Worm (Caenorhabditis elegans) whole organism, early embryonic: Measurements from ENCODE around the gene dkf-2.

Source experiments
- B0310.2 ChIP-seq: sonication (generic microtip); optimal IDR thresholded peaks from 2 replicates; lab custom pipeline; 2016; ENCODE audit warnings: mild to moderate bottlenecking, missing genetic modification characterization, missing compliant biosample characterization
- F13C5.2 ChIP-seq: sonication (generic microtip); optimal IDR thresholded peaks from 2 replicates; lab custom pipeline; 2017; ENCODE audit warnings: mild to moderate bottlenecking, missing genetic modification characterization, inconsistent platforms, missing compliant biosample characterization
- aly-1 ChIP-seq: sonication (generic microtip); optimal IDR thresholded peaks from 2 replicates; lab custom pipeline; 2016; ENCODE audit warnings: missing genetic modification characterization, missing compliant biosample characterization
- ama-1 ChIP-seq: fragments of 150-350 bp; optimal IDR thresholded peaks from 2 replicates; lab custom pipeline; 2014
- ceh-13 ChIP-seq: fragments of 200-800 bp; sonication (Bioruptor generic); optimal IDR thresholded peaks from 2 replicates; lab custom pipeline; 2018; ENCODE audit warnings: mild to moderate bottlenecking, missing genetic modification characterization, missing compliant biosample characterization
- ceh-36 ChIP-seq: sonication (generic microtip); optimal IDR thresholded peaks from 2 replicates; lab custom pipeline; 2016; ENCODE audit warnings: missing genetic modification characterization, inconsistent platforms, missing compliant biosample characterization
- ets-7 ChIP-seq: sonication (generic microtip); optimal IDR thresholded peaks from 2 replicates; lab custom pipeline; 2016; ENCODE audit warnings: missing genotype, missing genetic modification characterization, missing compliant biosample characterization
- flt-1 ChIP-seq: fragments of 200-800 bp; sonication (Bioruptor generic); IDR thresholded peaks from 2 replicates; pipeline ENCODE4 v1.3.6; 2022; ENCODE audit warnings: missing genetic modification characterization, missing compliant biosample characterization
- hmbx-1 ChIP-seq: sonication (generic microtip); optimal IDR thresholded peaks from 2 replicates; lab custom pipeline; 2016; ENCODE audit warnings: mild to moderate bottlenecking, missing genetic modification characterization, missing compliant biosample characterization
- hmg-4 ChIP-seq: fragments of 200-800 bp; sonication (Bioruptor generic); optimal IDR thresholded peaks from 2 replicates; lab custom pipeline; 2018; ENCODE audit warnings: mild to moderate bottlenecking, missing genetic modification characterization, missing compliant biosample characterization
- hnd-1 ChIP-seq: sonication (generic microtip); optimal IDR thresholded peaks from 2 replicates; lab custom pipeline; 2016; ENCODE audit warnings: missing genetic modification characterization, missing compliant biosample characterization
- pes-1 ChIP-seq: fragments of 200-800 bp; sonication (Bioruptor generic); IDR thresholded peaks from 2 replicates; pipeline ENCODE4 v1.3.6; 2022; ENCODE audit warnings: missing genetic modification reagents, missing genetic modification characterization, missing compliant biosample characterization
- scrt-1 ChIP-seq: fragments of 200-800 bp; sonication (Bioruptor generic); IDR thresholded peaks from 2 replicates; pipeline ENCODE4 v1.3.6; 2022; ENCODE audit warnings: missing genetic modification characterization, missing compliant biosample characterization
- sea-1 ChIP-seq: fragments of 200-800 bp; sonication (Bioruptor generic); conservative IDR thresholded peaks from 2 replicates; pipeline ENCODE4 v1.3.6; 2022; ENCODE audit warnings: missing genetic modification characterization, missing compliant biosample characterization
- tbx-11 ChIP-seq: fragments of 200-800 bp; sonication (Bioruptor generic); IDR thresholded peaks from 2 replicates; pipeline ENCODE4 v1.3.6; 2022; ENCODE audit warnings: missing genetic modification characterization, missing compliant biosample characterization
- tbx-37 ChIP-seq: fragments of 200-800 bp; sonication (Bioruptor generic); conservative IDR thresholded peaks from 2 replicates; pipeline ENCODE4 v1.3.6; 2022; ENCODE audit warnings: missing genetic modification reagents, missing genetic modification characterization, missing compliant biosample characterization
- tra-4 ChIP-seq: sonication (generic microtip); optimal IDR thresholded peaks from 2 replicates; lab custom pipeline; 2017; ENCODE audit warnings: missing genetic modification characterization, missing compliant biosample characterization

dkf-2 gene

ce11 chrV:16784806-16785205, 37.4 kb downstream of the dkf-2 start:
- TF ChIP-seq hmg-4 (GFP tag; lab: Kevin White, UChicago) (no peak), tbx-11 (GFP tag; lab: Robert Waterston, UW) (no peak), sea-1 (GFP tag; lab: Robert Waterston, UW) (no peak), ceh-13 (GFP tag; lab: Kevin White, UChicago) (no peak), hnd-1 (no peak), scrt-1 (GFP tag; lab: Robert Waterston, UW) (no peak), F13C5.2 (tag; lab: Kevin White, UChicago) (no peak), ets-7 (tag; lab: Kevin White, UChicago) (no peak), pes-1 (no peak), tbx-37 (GFP tag; lab: Robert Waterston, UW) (no peak), ceh-36 (tag; lab: Kevin White, UChicago) (no peak)

DNA sequence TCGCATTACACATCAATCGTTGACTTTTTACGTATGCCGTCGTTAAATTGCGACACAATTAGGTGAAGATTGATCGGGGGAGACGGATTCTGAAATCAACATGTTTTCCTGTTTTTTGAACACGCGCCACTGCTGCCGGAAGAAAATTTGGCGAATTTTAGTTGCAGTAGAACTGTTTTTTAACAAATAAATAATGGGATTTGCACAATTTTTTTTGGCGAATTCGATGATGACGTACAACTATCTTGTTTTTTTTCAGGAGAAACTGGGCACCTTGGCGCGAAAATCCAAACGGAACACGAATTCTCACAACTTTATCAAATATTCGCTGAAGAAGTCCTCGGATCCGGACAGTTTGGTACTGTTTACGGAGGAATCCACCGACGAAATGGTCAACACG, 38.6 kb downstream of the dkf-2 start:
- TF ChIP-seq tra-4 (tag; lab: Kevin White, UChicago) (no peak), aly-1 (tag; lab: Kevin White, UChicago) (no peak), hmg-4 (GFP tag; lab: Kevin White, UChicago) (no peak), scrt-1 (GFP tag; lab: Robert Waterston, UW) (no peak), ceh-36 (tag; lab: Kevin White, UChicago) (no peak), hmbx-1 (tag; lab: Kevin White, UChicago) (no peak), ets-7 (tag; lab: Kevin White, UChicago) (no peak), flt-1 (GFP tag; lab: Robert Waterston, UW) (no peak), tbx-11 (GFP tag; lab: Robert Waterston, UW) (no peak), pes-1 (no peak)

ce11 chrV:16788967-16789366, 41.5 kb downstream of the dkf-2 start, which contains the start of gene immt-2:
TSS of gene immt-2 (plus strand) at chrV:16789267.
- TF ChIP-seq sea-1 (GFP tag; lab: Robert Waterston, UW) (no peak), F13C5.2 (tag; lab: Kevin White, UChicago) (no peak), ceh-36 (tag; lab: Kevin White, UChicago) (no peak), tbx-11 (GFP tag; lab: Robert Waterston, UW) (no peak), tra-4 (tag; lab: Kevin White, UChicago) (no peak), pes-1 (no peak), ceh-13 (GFP tag; lab: Kevin White, UChicago) (no peak), ets-7 (tag; lab: Kevin White, UChicago) (no peak), hmg-4 (GFP tag; lab: Kevin White, UChicago) (no peak), hnd-1 (no peak), hmbx-1 (tag; lab: Kevin White, UChicago) (no peak), scrt-1 (GFP tag; lab: Robert Waterston, UW) (no peak), aly-1 (tag; lab: Kevin White, UChicago) (no peak), ama-1 (lab: Kevin White, UChicago) (no peak), tbx-37 (GFP tag; lab: Robert Waterston, UW) (no peak), B0310.2 (tag; lab: Kevin White, UChicago) (no peak), flt-1 (GFP tag; lab: Robert Waterston, UW) (no peak)

DNA sequence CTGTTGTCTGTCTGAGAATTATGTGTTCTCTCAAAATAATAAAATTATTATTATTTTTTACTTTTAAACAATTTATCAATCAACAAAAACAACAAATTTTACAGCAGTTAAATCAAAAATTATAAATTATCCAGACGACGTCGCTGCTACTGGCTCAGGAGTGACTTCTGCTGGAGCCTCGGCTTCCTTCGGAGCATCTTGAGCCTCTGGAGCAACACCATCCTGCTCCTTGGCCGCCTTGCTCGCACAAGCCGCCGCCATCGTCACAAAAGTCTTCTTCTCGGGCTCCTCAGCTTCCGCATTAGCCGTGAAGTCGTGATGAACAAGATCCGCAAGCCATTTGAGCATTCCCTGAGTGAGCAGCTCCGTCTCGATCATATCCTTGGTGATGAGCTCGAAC, 45.3 kb downstream of the dkf-2 start:
- no peak for TF ChIP-seq pes-1
- TF ChIP-seq hmbx-1 (tag; lab: Kevin White, UChicago): no peak
- no peak for TF ChIP-seq tbx-37 (GFP tag; lab: Robert Waterston, UW)
- TF ChIP-seq hnd-1: no peak
- no peak for TF ChIP-seq ets-7 (tag; lab: Kevin White, UChicago)
- TF ChIP-seq ama-1 (lab: Kevin White, UChicago): no peak
- no peak for TF ChIP-seq ceh-36 (tag; lab: Kevin White, UChicago)
- no peak for TF ChIP-seq B0310.2 (tag; lab: Kevin White, UChicago)
- TF ChIP-seq sea-1 (GFP tag; lab: Robert Waterston, UW): no peak
- no peak for TF ChIP-seq tbx-11 (GFP tag; lab: Robert Waterston, UW)
- no peak for TF ChIP-seq F13C5.2 (tag; lab: Kevin White, UChicago)
- TF ChIP-seq aly-1 (tag; lab: Kevin White, UChicago): no peak

- TF ChIP-seq hnd-1 (no peak), tbx-37 (GFP tag; lab: Robert Waterston, UW) (no peak), ama-1 (lab: Kevin White, UChicago) (no peak), sea-1 (GFP tag; lab: Robert Waterston, UW) (no peak)
Observed at ce11 chrV:16793312-16793711, 45.9 kb downstream of the dkf-2 start.

ce11 chrV:16794079-16794478, 46.7 kb downstream of the dkf-2 start:
- TF ChIP-seq hmbx-1 (tag; lab: Kevin White, UChicago): no peak
- TF ChIP-seq hnd-1: no peak
- TF ChIP-seq tra-4 (tag; lab: Kevin White, UChicago): no peak
- no peak for TF ChIP-seq sea-1 (GFP tag; lab: Robert Waterston, UW)
- no peak for TF ChIP-seq ceh-36 (tag; lab: Kevin White, UChicago)
- TF ChIP-seq pes-1: no peak
- TF ChIP-seq F13C5.2 (tag; lab: Kevin White, UChicago): no peak
- no peak for TF ChIP-seq hmg-4 (GFP tag; lab: Kevin White, UChicago)
- TF ChIP-seq ceh-13 (GFP tag; lab: Kevin White, UChicago): no peak
- no peak for TF ChIP-seq aly-1 (tag; lab: Kevin White, UChicago)
- TF ChIP-seq ama-1 (lab: Kevin White, UChicago): no peak
- TF ChIP-seq flt-1 (GFP tag; lab: Robert Waterston, UW): no peak
- no peak for TF ChIP-seq scrt-1 (GFP tag; lab: Robert Waterston, UW)
- no peak for TF ChIP-seq tbx-37 (GFP tag; lab: Robert Waterston, UW)
- TF ChIP-seq ets-7 (tag; lab: Kevin White, UChicago): no peak
- TF ChIP-seq B0310.2 (tag; lab: Kevin White, UChicago): no peak
- no peak for TF ChIP-seq tbx-11 (GFP tag; lab: Robert Waterston, UW)

- TF ChIP-seq flt-1 (GFP tag; lab: Robert Waterston, UW) (0 out of 2 replicates have a peak, but pooled peaks have one; percentile 18), hmg-4 (GFP tag; lab: Kevin White, UChicago) (no peak), sea-1 (GFP tag; lab: Robert Waterston, UW) (no peak), pes-1 (no peak)
Observed at ce11 chrV:16794828-16795354, 47.5 kb downstream of the dkf-2 start, which contains the start of the genes ctps-1 and pus-1. TSS of gene ctps-1 (plus strand) at chrV:16794878. TSS of gene pus-1 (minus strand) at chrV:16794952.
